Worm (Caenorhabditis elegans) whole organism, young adult: Measurements from ENCODE around the gene T10C6.6.

ENCODE experiments used
- B0261.1 ChIP-seq: sonication (generic microtip); optimal IDR thresholded peaks from 2 replicates; lab custom pipeline; 2016; ENCODE audit warnings: mild to moderate bottlenecking, missing genetic modification characterization, moderate library complexity, missing compliant biosample characterization
- F49E8.2 ChIP-seq: sonication (generic microtip); optimal IDR thresholded peaks from 3 replicates; lab custom pipeline; 2017; ENCODE audit warnings: missing genetic modification characterization, mild to moderate bottlenecking, missing compliant biosample characterization, antibody characterized with exemption, moderate library complexity; ENCODE audit not compliant: insufficient read depth
- T26A5.8 ChIP-seq: sonication (generic microtip); optimal IDR thresholded peaks from 2 replicates; lab custom pipeline; 2016; ENCODE audit warnings: missing genetic modification characterization, missing compliant biosample characterization
- lsl-1 ChIP-seq: fragments of 200-800 bp; sonication (Bioruptor generic); optimal IDR thresholded peaks from 2 replicates; lab custom pipeline; 2018; ENCODE audit warnings: mild to moderate bottlenecking, missing genetic modification characterization, moderate library complexity, missing compliant biosample characterization
- madf-10 ChIP-seq: sonication (generic microtip); optimal IDR thresholded peaks from 2 replicates; lab custom pipeline; 2016; ENCODE audit warnings: mild to moderate bottlenecking, missing genetic modification characterization, missing compliant biosample characterization
- pha-4 ChIP-seq: fragments of 150-350 bp; sonication (generic microtip); optimal IDR thresholded peaks from 2 replicates; lab custom pipeline; 2014; ENCODE audit warnings: missing biosample characterization, missing genetic modification reagents, missing genetic modification characterization
- rec-8 ChIP-seq, 2 experiments: sonication (generic microtip); optimal IDR thresholded peaks; 2 replicates each; lab custom pipeline; 2016; ENCODE audit warnings: mild to moderate bottlenecking in 2 of 2, missing genetic modification characterization in 2 of 2, missing genetic modification reagents in 2 of 2, missing genotype in 2 of 2, missing biosample characterization in 1 of 2, missing compliant biosample characterization in 1 of 2, moderate library complexity in 1 of 2
- sdz-38 ChIP-seq: sonication (generic microtip); optimal IDR thresholded peaks from 2 replicates; lab custom pipeline; 2016; ENCODE audit warnings: missing genotype, missing genetic modification characterization, missing compliant biosample characterization
- snpc-3.4 ChIP-seq: sonication (generic microtip); optimal IDR thresholded peaks from 2 replicates; lab custom pipeline; 2017; ENCODE audit warnings: missing genetic modification characterization, mild to moderate bottlenecking, missing compliant biosample characterization, antibody characterized with exemption, moderate library complexity, missing genotype, missing genetic modification reagents
- snpc-4 ChIP-seq, 5 experiments: fragments of 150-350 bp in 1 of 5; sonication (generic microtip) in 4 of 5; optimal IDR thresholded peaks; 2 replicates each; lab custom pipeline; 2014 to 2018; ENCODE audit warnings: missing genetic modification characterization in 5 of 5, missing biosample characterization in 3 of 5, antibody characterized with exemption in 2 of 5, mild to moderate bottlenecking in 2 of 5, missing compliant biosample characterization in 2 of 5, missing genotype in 2 of 5, moderate library complexity in 2 of 5, missing genetic modification reagents in 1 of 5

ce11 chrV:16007505-16007904 is 16.6 kb upstream of the T10C6.6 start, which contains the start of gene str-231:
- TF ChIP-seq snpc-3.4 (tag; lab: Kevin White, UChicago) (no peak), madf-10 (tag; lab: Kevin White, UChicago) (no peak), lsl-1 (no peak), pha-4 (no peak), sdz-38 (tag; lab: Kevin White, UChicago) (no peak), B0261.1 (tag; lab: Kevin White, UChicago) (no peak), rec-8 (tag; optimal IDR thresholded peaks at IDR 0.05; lab: Kevin White, UChicago) (no peak), T26A5.8 (no peak), F49E8.2 (tag; lab: Kevin White, UChicago) (no peak), snpc-4 (GFP tag; optimal IDR thresholded peaks at IDR 0.05; lab: Kevin White, UChicago) (no peak), snpc-4 (tag; optimal IDR thresholded peaks at IDR 0.05; lab: Kevin White, UChicago) (no peak)
